Worm (Caenorhabditis elegans) whole organism, late embryonic: Measurements from ENCODE around the gene nhr-97.

Source experiments
- elt-2 ChIP-seq: sonication (generic microtip); optimal IDR thresholded peaks from 2 replicates; lab custom pipeline; 2016; ENCODE audit warnings: missing genetic modification reagents, missing genetic modification characterization, missing compliant biosample characterization
- fkh-10 ChIP-seq: fragments of 150-350 bp; optimal IDR thresholded peaks from 2 replicates; lab custom pipeline; 2014; ENCODE audit warnings: missing biosample characterization, missing genetic modification reagents, missing genetic modification characterization
- tbx-2 ChIP-seq: sonication (generic microtip); optimal IDR thresholded peaks from 2 replicates; lab custom pipeline; 2016; ENCODE audit warnings: missing genetic modification characterization, missing compliant biosample characterization

DNA sequence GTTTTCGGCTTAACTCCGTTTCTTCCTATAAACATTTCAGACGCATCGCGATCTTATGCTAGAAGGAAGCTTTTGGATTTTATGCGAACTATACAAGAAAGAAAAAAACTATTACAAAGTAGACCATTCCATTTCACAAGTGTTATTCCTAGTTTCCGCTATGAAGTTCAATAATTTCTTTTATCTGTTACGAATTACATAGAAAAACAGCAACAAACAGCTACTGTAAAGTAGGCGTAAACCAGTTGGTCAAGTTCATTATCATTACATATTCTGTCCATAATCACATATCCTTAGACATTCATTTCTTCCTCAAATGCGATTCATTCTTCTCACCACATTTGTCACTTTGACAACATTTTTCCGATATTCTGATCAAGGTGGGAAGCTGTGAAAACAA lies 19.2 kb upstream of the nhr-97 start, which contains the start of gene C28D4.10:
- TF ChIP-seq tbx-2 (tag; lab: Kevin White, UChicago) (no peak), elt-2 (tag; lab: Kevin White, UChicago) (no peak), fkh-10 (GFP tag; lab: Kevin White, UChicago) (no peak)
